Worm (Caenorhabditis elegans) whole organism, L4/young adult: ENCODE measurements around the gene sri-31.

Source experiments
- dao-5 ChIP-seq: sonication (generic microtip); optimal IDR thresholded peaks from 2 replicates; lab custom pipeline; 2016; ENCODE audit warnings: missing genotype, missing genetic modification characterization, moderate library complexity, missing compliant biosample characterization
- him-1 ChIP-seq: sonication (generic microtip); optimal IDR thresholded peaks from 2 replicates; lab custom pipeline; 2016; ENCODE audit warnings: missing genotype, missing genetic modification reagents, missing genetic modification characterization, missing compliant biosample characterization

DNA sequence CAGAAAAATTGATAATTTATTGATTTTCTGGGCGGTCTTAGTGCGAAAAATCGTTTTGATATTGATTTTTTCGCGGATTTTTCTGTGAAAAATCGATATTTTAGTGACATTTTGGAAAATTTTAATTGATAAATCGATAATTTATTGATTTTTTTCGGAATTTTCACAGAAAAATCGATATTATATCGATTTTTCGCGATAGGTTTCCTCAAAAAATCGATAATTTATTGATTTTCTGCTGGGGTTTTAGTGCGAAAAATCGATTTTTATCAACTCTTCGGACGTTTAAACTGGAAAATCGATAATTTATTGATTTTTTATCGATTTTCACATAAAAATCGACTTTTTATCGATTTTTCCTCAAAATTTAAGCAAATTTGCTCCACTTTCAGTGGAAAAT lies 16.6 kb downstream of the sri-31 start:
- no peak for TF ChIP-seq dao-5
- TF ChIP-seq him-1 (tag; lab: Kevin White, UChicago) = no peak
